Worm (Caenorhabditis elegans) whole organism, late embryonic: ENCODE measurements around the gene ccep-135.

Experiments
- ceh-45 ChIP-seq: fragments of 200-800 bp; sonication (Bioruptor generic); IDR thresholded peaks from 2 replicates; pipeline ENCODE4 v1.3.6; 2022; ENCODE audit warnings: missing genetic modification reagents, missing genetic modification characterization, missing compliant biosample characterization
- ceh-48 ChIP-seq: sonication (generic microtip); optimal IDR thresholded peaks from 2 replicates; lab custom pipeline; 2016; ENCODE audit warnings: missing genetic modification characterization, inconsistent platforms, missing compliant biosample characterization
- ets-4 ChIP-seq: sonication (generic microtip); optimal IDR thresholded peaks from 2 replicates; lab custom pipeline; 2016; ENCODE audit warnings: missing genetic modification characterization, missing compliant biosample characterization
- fkh-10 ChIP-seq: fragments of 150-350 bp; optimal IDR thresholded peaks from 2 replicates; lab custom pipeline; 2014; ENCODE audit warnings: missing biosample characterization, missing genetic modification reagents, missing genetic modification characterization
- fkh-6 ChIP-seq: sonication (generic microtip); optimal IDR thresholded peaks from 2 replicates; lab custom pipeline; 2016; ENCODE audit warnings: missing genetic modification characterization, missing compliant biosample characterization
- mec-3 ChIP-seq: sonication (generic microtip); optimal IDR thresholded peaks from 2 replicates; lab custom pipeline; 2016; ENCODE audit warnings: borderline replicate concordance, missing genetic modification characterization, missing compliant biosample characterization
- pha-4 ChIP-seq: fragments of 150-350 bp; optimal IDR thresholded peaks from 2 replicates; lab custom pipeline; 2018; ENCODE audit warnings: missing biosample characterization, missing genetic modification reagents, missing genetic modification characterization
- tbx-7 ChIP-seq: sonication (generic microtip); optimal IDR thresholded peaks from 2 replicates; lab custom pipeline; 2016; ENCODE audit warnings: missing genotype, missing genetic modification characterization, missing compliant biosample characterization

DNA sequence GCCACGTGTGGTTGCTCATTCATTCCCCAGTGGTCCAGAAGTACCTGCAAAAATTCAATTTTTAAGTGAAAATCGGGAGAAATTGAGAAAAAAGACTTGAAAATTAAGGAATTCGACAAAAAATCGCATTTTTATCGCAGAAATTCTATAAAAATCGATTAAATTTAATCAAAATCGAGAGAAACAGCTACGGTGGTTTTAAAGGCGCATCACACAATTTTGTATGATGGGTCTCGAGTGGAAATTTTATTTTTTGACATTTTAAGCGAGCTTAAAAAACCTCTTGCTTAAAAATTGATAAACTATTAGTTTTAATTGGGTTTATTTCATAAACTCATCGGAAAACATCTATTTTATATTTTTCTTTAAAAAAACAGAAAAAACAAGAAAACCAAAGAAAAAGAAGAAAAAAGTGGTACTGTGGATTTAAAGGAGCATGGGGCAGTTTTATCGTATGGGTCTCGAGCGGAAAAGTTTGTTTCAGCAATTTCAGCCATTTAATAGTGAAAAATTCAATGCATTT, 35.5 kb downstream of the ccep-135 start, which contains the start of gene nipa-1:
- TF ChIP-seq pha-4 (tag; lab: Kevin White, UChicago) (no peak), ceh-45 (GFP tag; lab: Robert Waterston, UW) (no peak), fkh-10 (GFP tag; lab: Kevin White, UChicago) (no peak), ceh-48 (no peak), mec-3 (tag; lab: Kevin White, UChicago) (no peak), ets-4 (tag; lab: Kevin White, UChicago) (no peak), fkh-6 (no peak), tbx-7 (no peak)
